Worm (Caenorhabditis elegans) whole organism, L4/young adult: Measurements from ENCODE around the gene R02C2.1.

Experiments used
- W03F9.2 ChIP-seq: fragments of 150-350 bp; optimal IDR thresholded peaks from 2 replicates; lab custom pipeline; 2014; ENCODE audit warnings: missing biosample characterization, missing genetic modification characterization
- dao-5 ChIP-seq: sonication (generic microtip); optimal IDR thresholded peaks from 2 replicates; lab custom pipeline; 2016; ENCODE audit warnings: missing genotype, missing genetic modification characterization, moderate library complexity, missing compliant biosample characterization
- him-1 ChIP-seq: sonication (generic microtip); optimal IDR thresholded peaks from 2 replicates; lab custom pipeline; 2016; ENCODE audit warnings: missing genotype, missing genetic modification reagents, missing genetic modification characterization, missing compliant biosample characterization

The R02C2.1 gene

ce11 chrV:201300-201699 lies 36.7 kb downstream of the R02C2.1 start, which contains the start of gene trpp-1:
Gene trpp-1, plus strand, starts transcription at chrV:201600.
- no peak for TF ChIP-seq him-1 (tag; lab: Kevin White, UChicago)
- TF ChIP-seq dao-5 (tag; lab: Kevin White, UChicago) = no peak
- TF ChIP-seq W03F9.2 (tag; lab: Kevin White, UChicago) = no peak

ce11 chrV:194760-195159 lies 43.2 kb downstream of the R02C2.1 start:
- TF ChIP-seq him-1 (tag; lab: Kevin White, UChicago) = no peak
- no peak for TF ChIP-seq W03F9.2 (tag; lab: Kevin White, UChicago)
- TF ChIP-seq dao-5 (tag; lab: Kevin White, UChicago) = no peak

- TF ChIP-seq dao-5 (tag; lab: Kevin White, UChicago) (no peak), him-1 (tag; lab: Kevin White, UChicago) (no peak)
These were observed 48.6 kb downstream of the R02C2.1 start for ce11 chrV:189436-189835.
